Fruit fly (Drosophila melanogaster): ENCODE results near the gene CG14384.
A peak's percentile ranks its signal among the peaks of the same experiment; 100 is the strongest.

Gene CG14384

dm6 chr3R:12997550-12998233 is 30.2 kb upstream of the CG14384 start, which contains the start of the genes CG17327, CG44194 and CG7518 (continued):
- TF ChIP-seq CG31441 (GFP tag; IDR thresholded peaks at IDR 0.05) (no peak), CG3163 (GFP tag; optimal IDR thresholded peaks at IDR 0.05) (no peak), D (optimal IDR thresholded peaks at IDR 0.05) (no peak), D (GFP tag; optimal IDR thresholded peaks at IDR 0.05) (no peak), schlank (tag; optimal IDR thresholded peaks at IDR 0.05) (no peak), pzg (GFP tag; optimal IDR thresholded peaks at IDR 0.05) (peak; percentile 73), dysf (GFP tag; IDR thresholded peaks at IDR 0.05) (no peak), E2f2 (GFP tag; IDR thresholded peaks at IDR 0.05) (peak; percentile 24; the same call in 1 of the 2 replicates), chinmo (GFP tag; IDR thresholded peaks at IDR 0.05; ENCODE audit: partially characterized antibody) (peak; percentile 80; the same call in 2 of the 4 replicates), Side (GFP tag; optimal IDR thresholded peaks at IDR 0.05) (no peak), CG11093 (GFP tag; IDR thresholded peaks at IDR 0.05) (no peak), dan (GFP tag; IDR thresholded peaks at IDR 0.05) (no peak), CG7745 (tag; optimal IDR thresholded peaks at IDR 0.05) (no peak), CG1832 (GFP tag; optimal IDR thresholded peaks at IDR 0.05) (no peak), bigmax (GFP tag; optimal IDR thresholded peaks at IDR 0.05) (no peak), CG11456 (GFP tag; IDR thresholded peaks at IDR 0.05) (peak; percentile 25; the same call in 2 of the 3 replicates), CG13287 (GFP tag; IDR thresholded peaks at IDR 0.05; ENCODE audit: partially characterized antibody) (peak; percentile 32), HHEX (GFP tag; optimal IDR thresholded peaks at IDR 0.05) (no peak), Kr (GFP tag; optimal IDR thresholded peaks at IDR 0.05) (no peak), CG10431 (GFP tag; optimal IDR thresholded peaks at IDR 0.05) (no peak), disco-r (GFP tag; optimal IDR thresholded peaks at IDR 0.05) (no peak), YL-1 (GFP tag; optimal IDR thresholded peaks at IDR 0.05) (peak; percentile 43), Meics (GFP tag; optimal IDR thresholded peaks at IDR 0.05) (no peak), CG8089 (GFP tag; optimal IDR thresholded peaks at IDR 0.05) (peak; percentile 17), CG11247 (GFP tag; IDR thresholded peaks at IDR 0.05) (no peak), chn (GFP tag; optimal IDR thresholded peaks at IDR 0.05) (no peak), CG10462 (GFP tag; optimal IDR thresholded peaks at IDR 0.05) (no peak), Dp (GFP tag; optimal IDR thresholded peaks at IDR 0.05) (peak; percentile 29), Lim3 (GFP tag; IDR thresholded peaks at IDR 0.05) (no peak), gsb (GFP tag; IDR thresholded peaks at IDR 0.05) (no peak), grau (tag; optimal IDR thresholded peaks at IDR 0.05) (peak; percentile 35), CG8388 (GFP tag; optimal IDR thresholded peaks at IDR 0.05) (no peak), nom (GFP tag; optimal IDR thresholded peaks at IDR 0.05) (no peak), CG2678 (tag; optimal IDR thresholded peaks at IDR 0.05) (no peak), CG7271 (tag; optimal IDR thresholded peaks at IDR 0.05) (no peak), knrl (GFP tag; IDR thresholded peaks at IDR 0.05; ENCODE audit: partially characterized antibody) (peak; percentile 47; the same call in 2 of the 3 replicates), CG4282 (GFP tag; optimal IDR thresholded peaks at IDR 0.05) (no peak), CG30020 (tag; optimal IDR thresholded peaks at IDR 0.05) (peak; percentile 85), CG17612 (GFP tag; IDR thresholded peaks at IDR 0.05) (no peak), CG6813 (GFP tag; optimal IDR thresholded peaks at IDR 0.05) (no peak), Dll (GFP tag; IDR thresholded peaks at IDR 0.05; ENCODE audit: partially characterized antibody) (peak; percentile 38; the same call in 1 of the 4 replicates), fru (optimal IDR thresholded peaks at IDR 0.05) (peak; percentile 11), tna (GFP tag; IDR thresholded peaks at IDR 0.05; ENCODE audit: partially characterized antibody) (no peak), CG12236 (GFP tag; optimal IDR thresholded peaks at IDR 0.05) (no peak), cad (GFP tag; optimal IDR thresholded peaks at IDR 0.05) (no peak), CG2120 (GFP tag; optimal IDR thresholded peaks at IDR 0.05) (peak; percentile 42), NC2β (GFP tag; optimal IDR thresholded peaks at IDR 0.05) (no peak), NK7.1 (GFP tag; optimal IDR thresholded peaks at IDR 0.05) (no peak), H15 (GFP tag; IDR thresholded peaks at IDR 0.05) (no peak), Bteb2 (GFP tag; optimal IDR thresholded peaks at IDR 0.05) (no peak), CG7928 (GFP tag; optimal IDR thresholded peaks at IDR 0.05) (no peak)

Measured in whole organism, embryonic.